Fruit fly (Drosophila melanogaster) whole organism, pupa: ENCODE results near the gene Fic.

Experiments
- CG13204 ChIP-seq: fragments of 200-800 bp; sonication (Bioruptor generic); optimal IDR thresholded peaks from 2 replicates; lab custom pipeline; 2018; ENCODE audit warnings: missing biosample characterization, mild to moderate bottlenecking, missing genetic modification characterization, moderate library complexity
- CG14655 ChIP-seq: fragments of 200-800 bp; sonication (Bioruptor generic); optimal IDR thresholded peaks from 3 replicates; lab custom pipeline; 2017; ENCODE audit warnings: mild to moderate bottlenecking, missing biosample characterization, missing genetic modification reagents, missing genetic modification characterization
- CG9948 ChIP-seq: fragments of 200-800 bp; sonication (Bioruptor generic); optimal IDR thresholded peaks from 2 replicates; lab custom pipeline; 2018; ENCODE audit warnings: missing biosample characterization, mild to moderate bottlenecking, missing genetic modification characterization, moderate library complexity
- EcR ChIP-seq: fragments of 200-800 bp; sonication (Bioruptor generic); optimal IDR thresholded peaks from 3 replicates; lab custom pipeline; 2019; ENCODE audit warnings: missing biosample characterization, missing genetic modification characterization, mild to moderate bottlenecking, moderate library complexity, missing genetic modification reagents
- Ets98B ChIP-seq: fragments of 200-800 bp; sonication (Bioruptor generic); IDR thresholded peaks from 2 replicates; pipeline ENCODE4 v1.3.6; 2022; ENCODE audit warnings: missing biosample characterization, missing genetic modification characterization
- Pif1A ChIP-seq: fragments of 200-800 bp; sonication (Bioruptor generic); optimal IDR thresholded peaks from 3 replicates; lab custom pipeline; 2016; ENCODE audit warnings: missing biosample characterization, missing genetic modification characterization
- Pif1B ChIP-seq: fragments of 200-800 bp; sonication (Bioruptor generic); optimal IDR thresholded peaks from 3 replicates; lab custom pipeline; 2016; ENCODE audit warnings: missing biosample characterization, missing genetic modification characterization
- Snoo ChIP-seq: fragments of 200-800 bp; sonication (Bioruptor generic); optimal IDR thresholded peaks from 3 replicates; lab custom pipeline; 2017; ENCODE audit warnings: missing biosample characterization, mild to moderate bottlenecking, missing genetic modification characterization, inconsistent platforms
- rn ChIP-seq: fragments of 200-800 bp; sonication (Bioruptor generic); IDR thresholded peaks from 2 replicates; pipeline ENCODE4 v1.3.6; 2022; ENCODE audit warnings: missing biosample characterization, missing genetic modification characterization

- TF ChIP-seq EcR (GFP tag; lab: Kevin White, UChicago), result peak; percentile 9
- no peak for TF ChIP-seq CG13204 (GFP tag; lab: Kevin White, UChicago)
- no peak for TF ChIP-seq rn (GFP tag; lab: Robert Waterston, UW)
- peak; percentile 8; the same call in 1 of the 2 replicates for TF ChIP-seq Ets98B (GFP tag; lab: Robert Waterston, UW)
- TF ChIP-seq CG14655, result peak; percentile 62
- peak; percentile 31 for TF ChIP-seq Pif1B (GFP tag; lab: Kevin White, UChicago)
- peak; percentile 36 for TF ChIP-seq Snoo
- TF ChIP-seq Pif1A, result peak; percentile 46
- peak; percentile 49 for TF ChIP-seq CG9948
Observed at dm6 chr2L:6471978-6472776, 48.0 kb downstream of the Fic start.
